Fruit fly (Drosophila melanogaster) whole organism, adult: Measurements from ENCODE around the gene CG32236.

Source experiments
- CG12768 ChIP-seq: fragments of 200-800 bp; sonication (Bioruptor generic); optimal IDR thresholded peaks from 2 replicates; lab custom pipeline; 2017; ENCODE audit warnings: missing biosample characterization, missing genetic modification characterization, mild to moderate bottlenecking, moderate library complexity, missing genetic modification reagents
- CG14711 ChIP-seq: fragments of 200-800 bp; sonication (Bioruptor generic); optimal IDR thresholded peaks from 2 replicates; lab custom pipeline; 2018; ENCODE audit warnings: missing biosample characterization, mild to moderate bottlenecking, missing genetic modification characterization, moderate library complexity
- Clk ChIP-seq: fragments of 200-800 bp; sonication (Bioruptor generic); optimal IDR thresholded peaks from 2 replicates; lab custom pipeline; 2017; ENCODE audit warnings: missing biosample characterization, missing genetic modification characterization
- Crg-1 ChIP-seq: fragments of 200-800 bp; sonication (Bioruptor generic); optimal IDR thresholded peaks from 2 replicates; lab custom pipeline; 2016; ENCODE audit warnings: missing biosample characterization, missing genetic modification characterization
- Hr96 ChIP-seq: fragments of 200-800 bp; sonication (Bioruptor generic); optimal IDR thresholded peaks from 2 replicates; lab custom pipeline; 2016; ENCODE audit warnings: missing biosample characterization, missing genetic modification characterization
- cic ChIP-seq: fragments of 200-800 bp; sonication (Bioruptor generic); optimal IDR thresholded peaks from 2 replicates; lab custom pipeline; 2017; ENCODE audit warnings: missing biosample characterization, mild to moderate bottlenecking, missing genetic modification characterization, moderate library complexity
- kay ChIP-seq: fragments of 200-800 bp; sonication (Bioruptor generic); peaks from one replicate; lab custom pipeline; 2016; ENCODE audit warnings: missing biosample characterization, missing genetic modification characterization, borderline replicate concordance
- ovo ChIP-seq: fragments of 200-800 bp; sonication (Bioruptor generic); optimal IDR thresholded peaks from 2 replicates; lab custom pipeline; 2016; ENCODE audit warnings: missing biosample characterization, missing genetic modification characterization

DNA sequence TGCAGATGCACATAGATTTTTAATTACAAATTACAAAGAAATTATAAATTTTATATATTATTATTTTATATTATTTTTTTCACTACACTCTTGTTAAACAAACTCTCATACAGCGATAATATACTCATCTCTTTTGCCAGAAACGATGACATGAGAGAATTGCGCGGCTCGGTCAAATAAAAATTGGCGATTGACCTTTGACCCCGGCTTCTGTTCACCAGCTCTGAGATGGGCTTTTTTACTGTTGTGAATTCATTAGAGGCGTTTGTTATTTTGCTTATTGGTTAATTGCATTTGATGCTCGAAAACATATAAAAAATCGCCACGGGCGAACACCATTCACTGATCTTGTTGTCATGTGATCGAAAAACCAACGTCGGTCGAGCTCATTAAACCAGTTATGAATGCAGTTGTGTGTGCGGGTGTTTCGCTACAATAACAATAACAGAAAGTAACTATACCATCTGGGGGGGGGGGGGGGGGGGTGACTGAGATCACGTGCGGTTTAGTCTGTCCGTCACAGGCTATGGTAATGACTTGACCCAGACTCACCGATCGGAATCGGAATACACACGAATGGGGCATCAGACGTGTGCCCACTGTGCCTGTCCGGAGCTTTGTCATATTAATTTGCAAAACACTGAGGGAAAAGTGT is 17.6 kb upstream of the CG32236 start:
- TF ChIP-seq Clk (no peak), CG12768 (GFP tag; lab: Kevin White, UChicago) (no peak), CG14711 (tag; lab: Kevin White, UChicago) (no peak), ovo (GFP tag; lab: Kevin White, UChicago) (no peak), cic (GFP tag; lab: Kevin White, UChicago) (no peak), kay (GFP tag; lab: Kevin White, UChicago) (no peak), Crg-1 (no peak), Hr96 (GFP tag; lab: Kevin White, UChicago) (no peak)
